Fruit fly (Drosophila melanogaster) whole organism, embryonic: ENCODE results near the gene CG13088.
A peak's percentile ranks its signal among the peaks of the same experiment; 100 is the strongest.

ENCODE experiments used
- CG10654 ChIP-seq: fragments of 200-800 bp; sonication (Bioruptor generic); optimal IDR thresholded peaks from 2 replicates; lab custom pipeline; 2016; ENCODE audit warnings: missing biosample characterization, missing genetic modification characterization
- CG11085 ChIP-seq: fragments of 200-800 bp; sonication (Bioruptor generic); IDR thresholded peaks from 2 replicates; pipeline ENCODE4 v1.3.6; 2022; ENCODE audit warnings: missing biosample characterization, missing genetic modification characterization
- CG11695 ChIP-seq: fragments of 200-800 bp; sonication (Bioruptor generic); IDR thresholded peaks from 3 replicates; pipeline ENCODE4 v1.3.6; 2022; ENCODE audit warnings: missing biosample characterization, missing genetic modification characterization
- CG12219 ChIP-seq: fragments of 200-800 bp; sonication (Bioruptor generic); optimal IDR thresholded peaks from 3 replicates; lab custom pipeline; 2018; ENCODE audit warnings: missing biosample characterization, mild to moderate bottlenecking, missing genetic modification characterization
- CG1233 ChIP-seq: fragments of 200-800 bp; sonication (Bioruptor generic); optimal IDR thresholded peaks from 4 replicates; lab custom pipeline; 2018; ENCODE audit warnings: missing biosample characterization, mild to moderate bottlenecking, missing genetic modification characterization
- CG13424 ChIP-seq: fragments of 200-800 bp; sonication (Bioruptor generic); optimal IDR thresholded peaks from 2 replicates; lab custom pipeline; 2019; ENCODE audit warnings: missing biosample characterization, mild to moderate bottlenecking, missing genetic modification characterization, moderate library complexity
- CG15514 ChIP-seq: fragments of 200-800 bp; sonication (Bioruptor generic); optimal IDR thresholded peaks from 3 replicates; lab custom pipeline; 2017; ENCODE audit warnings: missing biosample characterization, missing genetic modification characterization, mild to moderate bottlenecking, moderate library complexity, missing genetic modification reagents
- CG15696 ChIP-seq: fragments of 200-800 bp; sonication (Bioruptor generic); optimal IDR thresholded peaks from 2 replicates; lab custom pipeline; 2019; ENCODE audit warnings: missing biosample characterization, mild to moderate bottlenecking, missing genetic modification characterization, moderate library complexity
- CG16815 ChIP-seq: fragments of 200-800 bp; sonication (Bioruptor generic); optimal IDR thresholded peaks from 3 replicates; lab custom pipeline; 2017; ENCODE audit warnings: missing biosample characterization, mild to moderate bottlenecking, missing genetic modification characterization
- CG16863 ChIP-seq: fragments of 200-800 bp; sonication (Bioruptor generic); optimal IDR thresholded peaks from 3 replicates; lab custom pipeline; 2016; ENCODE audit warnings: missing biosample characterization, missing genetic modification characterization
- CG2678 ChIP-seq: fragments of 200-800 bp; sonication (Bioruptor generic); optimal IDR thresholded peaks from 3 replicates; lab custom pipeline; 2019; ENCODE audit warnings: missing biosample characterization, mild to moderate bottlenecking, missing genetic modification characterization, moderate library complexity
- CG30403 ChIP-seq: fragments of 200-800 bp; sonication (Bioruptor generic); optimal IDR thresholded peaks from 3 replicates; lab custom pipeline; 2016; ENCODE audit warnings: missing biosample characterization, missing genetic modification characterization
- CG31224 ChIP-seq: fragments of 200-800 bp; sonication (Bioruptor generic); IDR thresholded peaks from 2 replicates; pipeline ENCODE4 v1.3.6; 2022; ENCODE audit warnings: missing biosample characterization, missing genetic modification characterization
- CG32772 ChIP-seq: fragments of 200-800 bp; sonication (Bioruptor generic); IDR thresholded peaks from 2 replicates; pipeline ENCODE4 v1.3.6; 2022; ENCODE audit warnings: missing biosample characterization, missing genetic modification characterization
- CG3407 ChIP-seq: fragments of 200-800 bp; sonication (Bioruptor generic); optimal IDR thresholded peaks from 2 replicates; lab custom pipeline; 2018; ENCODE audit warnings: missing biosample characterization, mild to moderate bottlenecking, missing genetic modification characterization
- CG34224 ChIP-seq: fragments of 200-800 bp; sonication (Bioruptor generic); IDR thresholded peaks from 3 replicates; pipeline ENCODE4 v1.3.6; 2022; ENCODE audit warnings: missing biosample characterization, missing genetic modification characterization; ENCODE audit not compliant: partially characterized antibody
- CG34376 ChIP-seq: fragments of 200-800 bp; sonication (Bioruptor generic); optimal IDR thresholded peaks from 2 replicates; lab custom pipeline; 2018; ENCODE audit warnings: missing biosample characterization, mild to moderate bottlenecking, missing genetic modification characterization
- CG5180 ChIP-seq: fragments of 200-800 bp; sonication (Bioruptor generic); optimal IDR thresholded peaks from 3 replicates; lab custom pipeline; 2017; ENCODE audit warnings: missing biosample characterization, missing genetic modification characterization, mild to moderate bottlenecking, moderate library complexity, missing genetic modification reagents
- CG6813 ChIP-seq: fragments of 200-800 bp; sonication (Bioruptor generic); optimal IDR thresholded peaks from 2 replicates; lab custom pipeline; 2017; ENCODE audit warnings: missing biosample characterization, missing genetic modification characterization, mild to moderate bottlenecking, moderate library complexity, missing genetic modification reagents
- CG7963 ChIP-seq: fragments of 200-800 bp; sonication (Bioruptor generic); IDR thresholded peaks from 3 replicates; pipeline ENCODE4 v1.3.6; 2022; ENCODE audit warnings: missing biosample characterization, missing genetic modification characterization; ENCODE audit not compliant: partially characterized antibody
- D19B ChIP-seq: fragments of 200-800 bp; sonication (Bioruptor generic); optimal IDR thresholded peaks from 2 replicates; lab custom pipeline; 2017; ENCODE audit warnings: missing biosample characterization, mild to moderate bottlenecking, missing genetic modification characterization
- Dll ChIP-seq: fragments of 200-800 bp; sonication (Bioruptor generic); IDR thresholded peaks from 4 replicates; pipeline ENCODE4 v1.3.6; 2022; ENCODE audit warnings: missing biosample characterization, missing genetic modification characterization; ENCODE audit not compliant: partially characterized antibody
- E2f1 ChIP-seq: fragments of 200-800 bp; sonication (Bioruptor generic); IDR thresholded peaks from 2 replicates; pipeline ENCODE4 v1.3.6; 2022; ENCODE audit warnings: missing biosample characterization, missing genetic modification characterization
- Ets65A ChIP-seq: fragments of 200-800 bp; sonication (Bioruptor generic); peaks from one replicate; lab custom pipeline; 2016; ENCODE audit warnings: missing biosample characterization, missing genetic modification characterization
- HLH3B ChIP-seq: fragments of 200-800 bp; sonication (Bioruptor generic); IDR thresholded peaks from 2 replicates; pipeline ENCODE4 v1.3.6; 2022; ENCODE audit warnings: missing biosample characterization, missing genetic modification characterization
- Kr ChIP-seq: fragments of 200-800 bp; sonication (Bioruptor generic); optimal IDR thresholded peaks from 2 replicates; lab custom pipeline; 2017; ENCODE audit warnings: missing biosample characterization, mild to moderate bottlenecking, missing genetic modification characterization
- MESR4 ChIP-seq: fragments of 200-800 bp; sonication (Bioruptor generic); optimal IDR thresholded peaks from 2 replicates; lab custom pipeline; 2018; ENCODE audit warnings: missing biosample characterization, mild to moderate bottlenecking, missing genetic modification characterization, moderate library complexity
- Med ChIP-seq: fragments of 200-800 bp; sonication (Bioruptor generic); peaks from one replicate; lab custom pipeline; 2016; ENCODE audit warnings: missing biosample characterization, missing genetic modification characterization, mild to moderate bottlenecking, inconsistent platforms, moderate library complexity
- Oaz ChIP-seq: fragments of 200-800 bp; sonication (Bioruptor generic); IDR thresholded peaks from 2 replicates; pipeline ENCODE4 v1.3.6; 2022; ENCODE audit warnings: missing biosample characterization, missing genetic modification characterization
- Six4 ChIP-seq: fragments of 200-800 bp; sonication (Bioruptor generic); optimal IDR thresholded peaks from 2 replicates; lab custom pipeline; 2016; ENCODE audit warnings: missing biosample characterization, missing genetic modification characterization
- Sox102F ChIP-seq: fragments of 200-800 bp; sonication (Bioruptor generic); optimal IDR thresholded peaks from 2 replicates; lab custom pipeline; 2018; ENCODE audit warnings: missing biosample characterization, mild to moderate bottlenecking, missing genetic modification characterization, moderate library complexity
- Tbp ChIP-seq: fragments of >200 bp; optimal IDR thresholded peaks from 2 replicates; lab custom pipeline; 2018; ENCODE audit warnings: missing biosample characterization, missing genetic modification characterization
- ac ChIP-seq: fragments of 200-800 bp; sonication (Bioruptor generic); optimal IDR thresholded peaks from 3 replicates; lab custom pipeline; 2017; ENCODE audit warnings: missing biosample characterization, mild to moderate bottlenecking, missing genetic modification characterization
- ara ChIP-seq: fragments of 200-800 bp; sonication (Bioruptor generic); IDR thresholded peaks from 2 replicates; pipeline ENCODE4 v1.3.6; 2022; ENCODE audit warnings: missing biosample characterization, missing genetic modification characterization
- btn ChIP-seq: fragments of 200-800 bp; sonication (Bioruptor generic); optimal IDR thresholded peaks from 2 replicates; lab custom pipeline; 2016; ENCODE audit warnings: missing biosample characterization, missing genetic modification characterization
- eve ChIP-seq, 2 experiments: fragments of >200 bp; optimal IDR thresholded peaks; 2 replicates each; lab custom pipeline; 2017; ENCODE audit warnings: missing biosample characterization in 2 of 2, missing genetic modification characterization in 2 of 2
- exex ChIP-seq: fragments of 200-800 bp; sonication (Bioruptor generic); optimal IDR thresholded peaks from 4 replicates; lab custom pipeline; 2018; ENCODE audit warnings: missing biosample characterization, mild to moderate bottlenecking, missing genetic modification characterization, moderate library complexity
- fd96Cb ChIP-seq: fragments of 200-800 bp; sonication (Bioruptor generic); optimal IDR thresholded peaks from 2 replicates; lab custom pipeline; 2018; ENCODE audit warnings: missing biosample characterization, mild to moderate bottlenecking, missing genetic modification characterization, moderate library complexity
- fru ChIP-seq: fragments of >200 bp; optimal IDR thresholded peaks from 2 replicates; lab custom pipeline; 2017
- gro ChIP-seq: fragments of 200-800 bp; sonication (Bioruptor generic); optimal IDR thresholded peaks from 2 replicates; lab custom pipeline; 2016; ENCODE audit warnings: missing biosample characterization, missing genetic modification characterization
- gsb-n ChIP-seq: fragments of 200-800 bp; sonication (Bioruptor generic); optimal IDR thresholded peaks from 3 replicates; lab custom pipeline; 2018; ENCODE audit warnings: missing biosample characterization, mild to moderate bottlenecking, missing genetic modification characterization
- hbn ChIP-seq: fragments of 200-800 bp; sonication (Bioruptor generic); IDR thresholded peaks from 2 replicates; pipeline ENCODE4 v1.3.6; 2022; ENCODE audit warnings: missing biosample characterization, missing genetic modification characterization; ENCODE audit not compliant: partially characterized antibody
- hth ChIP-seq: fragments of >200 bp; optimal IDR thresholded peaks from 2 replicates; lab custom pipeline; 2017; ENCODE audit warnings: inconsistent platforms
- jigr1 ChIP-seq: fragments of 200-800 bp; sonication (Bioruptor generic); IDR thresholded peaks from 3 replicates; pipeline ENCODE4 v1.3.6; 2022; ENCODE audit warnings: missing biosample characterization, missing genetic modification characterization
- lab ChIP-seq: fragments of 200-800 bp; sonication (Bioruptor generic); optimal IDR thresholded peaks from 3 replicates; lab custom pipeline; 2017; ENCODE audit warnings: missing biosample characterization, missing genetic modification characterization, mild to moderate bottlenecking, moderate library complexity, missing genetic modification reagents
- mld ChIP-seq: fragments of 200-800 bp; sonication (Bioruptor generic); IDR thresholded peaks from 3 replicates; pipeline ENCODE4 v1.3.6; 2022; ENCODE audit warnings: missing biosample characterization, missing genetic modification characterization; ENCODE audit not compliant: partially characterized antibody
- pum ChIP-seq: fragments of 200-800 bp; sonication (Bioruptor generic); optimal IDR thresholded peaks from 2 replicates; lab custom pipeline; 2016; ENCODE audit warnings: missing biosample characterization, missing genetic modification characterization
- sima ChIP-seq: fragments of 200-800 bp; sonication (Bioruptor generic); optimal IDR thresholded peaks from 2 replicates; lab custom pipeline; 2016; ENCODE audit warnings: missing biosample characterization, missing genetic modification characterization
- vvl ChIP-seq: fragments of 200-800 bp; sonication (Bioruptor generic); IDR thresholded peaks from 2 replicates; pipeline ENCODE4 v1.3.6; 2022; ENCODE audit warnings: missing biosample characterization, missing genetic modification characterization

Gene CG13088

DNA sequence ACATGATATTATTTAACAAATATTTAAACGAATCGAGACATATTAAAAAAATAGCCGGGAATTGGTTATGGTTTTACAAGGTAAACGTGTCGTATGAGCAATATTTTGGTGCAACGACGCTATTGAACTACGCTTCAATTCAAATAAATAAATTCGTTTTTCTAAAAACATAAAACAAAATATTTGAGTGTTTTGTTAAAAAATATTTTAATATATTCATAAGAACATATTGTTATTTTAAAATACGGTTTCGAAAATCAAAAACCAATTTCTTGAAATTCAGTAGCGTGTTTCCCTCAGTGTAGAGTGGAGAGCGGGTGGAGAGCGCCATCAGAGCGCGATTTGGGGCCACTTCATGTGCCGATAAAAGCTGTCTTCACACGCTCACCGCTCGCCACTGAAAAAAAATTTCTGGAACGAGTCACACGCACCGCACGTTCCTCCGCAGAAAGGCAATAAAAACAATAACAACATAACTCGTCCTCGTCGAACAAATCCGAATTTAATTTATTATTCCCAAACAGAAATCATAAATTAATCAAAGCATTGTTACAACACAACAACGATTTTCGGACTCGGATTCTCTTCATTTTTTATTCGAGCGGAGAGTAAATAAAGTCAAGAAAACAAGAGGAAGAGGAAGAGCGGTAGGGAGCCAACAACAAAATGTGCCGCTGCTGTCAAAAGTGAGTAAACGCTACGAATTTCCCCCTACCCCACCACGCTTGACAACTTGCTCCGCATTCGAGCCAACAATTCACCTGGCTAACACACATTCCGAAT is 46.8 kb downstream of the CG13088 start (continued):
- TF ChIP-seq CG1233 (GFP tag; lab: Kevin White, UChicago) (peak; percentile 92), CG15514 (peak; percentile 74), CG16863 (GFP tag; lab: Kevin White, UChicago) (no peak), gro (GFP tag; lab: Kevin White, UChicago) (peak; percentile 8), btn (GFP tag; lab: Kevin White, UChicago) (no peak), CG32772 (GFP tag; lab: Robert Waterston, UW) (peak; percentile 61; the same call in 1 of the 2 replicates), Sox102F (GFP tag; lab: Kevin White, UChicago) (peak; percentile 82), hth (lab: Kevin White, UChicago) (no peak), sima (no peak), HLH3B (GFP tag; lab: Robert Waterston, UW) (peak; percentile 78), fru (lab: Kevin White, UChicago) (no peak), jigr1 (GFP tag; lab: Robert Waterston, UW) (peak; percentile 72; the same call in 1 of the 3 replicates), D19B (GFP tag; lab: Kevin White, UChicago) (peak; percentile 85), CG16815 (GFP tag; lab: Kevin White, UChicago) (peak; percentile 86), CG2678 (tag; lab: Kevin White, UChicago) (peak; percentile 98), pum (GFP tag; lab: Kevin White, UChicago) (no peak), CG34224 (GFP tag; lab: Robert Waterston, UW) (0 out of 3 replicates have a peak, but pooled peaks have one; percentile 11), ara (GFP tag; lab: Robert Waterston, UW) (peak; percentile 75), hbn (GFP tag; lab: Robert Waterston, UW) (no peak), CG11085 (GFP tag; lab: Robert Waterston, UW) (no peak), Ets65A (peak; percentile 94), CG12219 (GFP tag; lab: Kevin White, UChicago) (peak; percentile 41), fd96Cb (tag; lab: Kevin White, UChicago) (peak; percentile 94), CG5180 (GFP tag; lab: Kevin White, UChicago) (peak; percentile 82), CG6813 (GFP tag; lab: Kevin White, UChicago) (peak; percentile 87), CG13424 (tag; lab: Kevin White, UChicago) (peak; percentile 97), Dll (GFP tag; lab: Robert Waterston, UW) (no peak), Six4 (peak; percentile 82), MESR4 (GFP tag; lab: Kevin White, UChicago) (no peak), CG30403 (GFP tag; lab: Kevin White, UChicago) (peak; percentile 93), CG7963 (GFP tag; lab: Robert Waterston, UW) (no peak), mld (no peak), CG15696 (peak; percentile 69), lab (GFP tag; lab: Kevin White, UChicago) (peak; percentile 86), Med (peak; percentile 90), gsb-n (tag; lab: Kevin White, UChicago) (peak; percentile 76), CG11695 (GFP tag; lab: Robert Waterston, UW) (peak; percentile 78), CG31224 (peak; percentile 73), eve (GFP tag; optimal IDR thresholded peaks at IDR 0.05; lab: Kevin White, UChicago) (peak in 1 of 2 experiments; percentile 96), vvl (GFP tag; lab: Robert Waterston, UW) (peak; percentile 78), CG34376 (GFP tag; lab: Kevin White, UChicago) (peak; percentile 74), Kr (no peak), ac (GFP tag; lab: Kevin White, UChicago) (peak; percentile 44), Tbp (GFP tag; lab: Kevin White, UChicago) (no peak), exex (tag; lab: Kevin White, UChicago) (peak; percentile 51), CG10654 (GFP tag; lab: Kevin White, UChicago) (peak; percentile 71), CG3407 (peak; percentile 88), Oaz (GFP tag; lab: Robert Waterston, UW) (peak; percentile 67), E2f1 (GFP tag; lab: Robert Waterston, UW) (peak; percentile 84)
